Worm (Caenorhabditis elegans): Measurements from ENCODE around the gene Y41G9A.10.

- TF ChIP-seq mxl-2 (GFP tag; conservative IDR thresholded peaks at IDR 0.05) (no peak), skn-1 (tag; optimal IDR thresholded peaks at IDR 0.05) (no peak), nhr-237 (tag; optimal IDR thresholded peaks at IDR 0.05) (no peak), nhr-77 (tag; optimal IDR thresholded peaks at IDR 0.05) (no peak)
Measured at ce11 chrX:2906062-2906732, 40.2 kb downstream of the Y41G9A.10 start.

Measured in whole organism, L4 larva.